Worm (Caenorhabditis elegans) whole organism, dauer: ENCODE results near the gene lips-11.

Experiments used
- unc-62 ChIP-seq: sonication (generic microtip); optimal IDR thresholded peaks from 2 replicates; lab custom pipeline; 2017; ENCODE audit warnings: missing biosample characterization, missing genetic modification reagents, missing genetic modification characterization

lips-11 gene

DNA sequence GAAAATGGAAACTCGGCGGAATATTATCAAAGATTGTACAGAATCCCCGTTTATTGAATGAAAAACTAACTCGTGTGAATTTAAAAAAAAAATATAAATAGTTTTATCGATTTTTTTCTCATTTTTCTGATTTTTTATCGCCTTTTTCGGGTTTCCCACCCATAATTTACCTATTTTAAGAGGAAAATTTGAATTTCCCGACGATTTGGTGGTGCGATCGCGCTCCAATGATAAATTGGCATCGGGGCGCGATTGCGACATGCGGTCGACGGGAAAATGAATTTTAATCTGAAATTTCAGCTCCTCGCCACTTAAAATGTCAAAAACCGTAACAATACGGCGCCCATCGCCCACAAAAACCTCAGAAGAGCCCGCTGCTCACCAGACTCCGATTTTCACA lies 16.9 kb upstream of the lips-11 start, which contains the start of gene taf-6.1:
Gene taf-6.1, plus strand, starts transcription at position 301 of the 400 bp plus-strand sequence.
- no peak for TF ChIP-seq unc-62 (GFP tag; lab: Kevin White, UChicago)

DNA sequence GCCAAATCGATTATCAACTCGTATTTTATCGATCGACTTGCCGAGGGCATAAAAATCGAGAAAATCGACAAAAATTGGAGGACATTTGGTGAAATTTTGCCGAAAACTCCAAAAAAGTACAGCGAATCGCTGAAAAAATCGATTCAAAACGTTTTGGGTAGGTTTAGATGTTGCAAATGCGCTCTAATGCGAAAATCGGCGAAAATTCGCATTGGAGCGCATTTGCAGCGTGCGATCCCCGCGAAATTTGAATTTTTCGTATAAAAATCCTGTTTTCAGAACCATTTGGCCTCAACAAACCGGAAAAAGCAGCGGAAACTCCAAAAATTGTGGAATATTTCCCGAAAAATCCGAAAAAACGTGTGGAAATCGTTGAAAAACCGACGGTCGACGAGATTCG lies 15.7 kb upstream of the lips-11 start:
- TF ChIP-seq unc-62 (GFP tag; lab: Kevin White, UChicago), result no peak

DNA sequence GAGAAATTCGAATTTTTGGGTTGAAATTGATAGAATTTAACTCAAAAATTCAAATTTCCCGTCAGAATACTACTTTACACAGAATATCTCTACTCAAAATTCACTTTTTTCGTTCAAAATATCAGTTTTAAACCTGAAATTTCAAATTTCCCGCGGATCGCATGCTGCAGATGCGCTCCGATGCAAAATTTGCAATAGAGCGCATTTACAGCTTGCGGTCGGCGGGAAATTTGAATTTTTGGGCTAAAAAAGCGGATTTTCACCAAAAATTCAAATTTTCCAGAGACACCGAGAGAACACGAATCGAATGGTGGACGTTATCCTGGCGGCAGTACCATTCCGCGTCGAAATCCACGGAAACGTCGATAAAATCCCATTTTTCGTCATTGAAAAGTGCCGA lies 14.0 kb upstream of the lips-11 start:
- TF ChIP-seq unc-62 (GFP tag; lab: Kevin White, UChicago), result no peak

DNA sequence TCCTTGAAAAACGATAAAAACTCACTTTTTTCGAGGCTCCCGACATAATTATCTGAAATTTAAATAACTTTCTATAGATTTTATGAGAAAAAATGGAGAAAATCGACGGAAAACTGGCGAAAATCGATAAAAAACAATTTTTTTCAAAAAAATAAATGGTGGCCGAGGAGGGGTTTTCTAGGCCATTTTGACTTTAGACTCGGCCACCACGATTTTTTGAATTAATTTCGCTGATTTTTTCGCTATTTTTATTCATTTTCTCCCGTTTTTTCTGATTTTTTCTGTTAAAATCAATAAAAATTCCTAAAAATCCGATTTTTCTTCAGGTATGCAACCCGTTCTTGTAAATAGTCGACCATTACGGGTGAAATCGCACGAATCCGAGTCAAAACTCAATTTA lies 12.4 kb upstream of the lips-11 start, which contains the start of the genes sut-1 and eri-3:
Gene sut-1, minus strand, starts transcription at position 58 of the 400 bp plus-strand sequence.
Gene eri-3, plus strand, starts transcription at position 327 of the 400 bp plus-strand sequence.
- no peak for TF ChIP-seq unc-62 (GFP tag; lab: Kevin White, UChicago)

DNA sequence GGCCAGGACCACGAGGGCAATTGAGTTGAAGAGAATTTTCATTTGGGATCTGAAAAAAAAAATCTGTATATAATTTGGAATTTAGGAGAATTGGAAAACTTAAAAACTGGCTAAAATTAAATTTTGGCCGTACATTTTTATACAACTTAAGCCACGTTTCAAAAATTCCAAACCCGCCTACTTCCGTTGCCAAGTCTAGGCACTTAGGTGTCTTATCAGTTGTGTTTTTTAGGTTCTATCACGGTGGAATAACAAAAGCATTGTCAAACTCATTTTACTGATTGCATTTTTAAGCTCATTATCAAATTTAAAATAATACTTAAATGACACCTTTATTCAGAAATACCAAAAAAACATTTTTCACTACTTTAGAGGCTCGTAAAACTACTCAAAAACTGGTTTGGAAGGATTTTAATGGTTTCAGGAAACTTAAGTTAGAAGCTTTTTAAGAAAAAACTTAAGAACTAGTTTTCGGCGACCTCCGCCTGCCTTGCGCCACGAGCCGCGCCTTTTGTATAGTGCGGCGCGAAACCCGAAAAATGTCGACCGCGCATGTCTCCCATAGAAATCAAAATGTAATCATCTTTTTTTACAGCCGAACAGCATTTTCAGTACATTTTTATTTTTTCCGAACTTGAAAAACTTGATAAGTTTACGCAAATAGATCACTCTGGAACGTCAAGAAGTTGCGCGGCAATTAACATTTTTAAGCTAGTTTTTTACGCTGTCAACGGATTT lies 7.4 kb upstream of the lips-11 start, which contains the start of gene lips-13:
Gene lips-13, minus strand, starts transcription at position 51 of the 738 bp plus-strand sequence.
- TF ChIP-seq unc-62 (GFP tag; lab: Kevin White, UChicago), result no peak

DNA sequence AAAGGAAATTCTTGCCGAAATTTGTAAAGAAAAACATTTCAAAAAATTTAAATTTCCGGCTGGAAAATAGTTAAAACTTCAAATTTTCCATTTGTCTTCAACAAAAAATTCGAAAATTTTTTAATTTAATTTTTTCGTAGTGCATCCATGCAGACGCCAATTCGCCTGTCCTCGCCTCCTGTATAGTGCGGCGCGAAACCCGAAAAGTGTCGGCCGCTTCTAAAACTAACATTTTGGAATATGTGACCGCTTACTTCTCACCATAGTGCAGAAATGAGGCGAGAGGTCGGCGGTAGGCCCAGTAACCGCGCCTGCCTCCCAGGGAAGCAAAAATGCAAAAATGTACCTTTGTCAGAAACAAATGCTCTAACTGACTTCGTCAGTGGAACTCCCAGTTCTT lies 5.7 kb upstream of the lips-11 start:
- no peak for TF ChIP-seq unc-62 (GFP tag; lab: Kevin White, UChicago)

DNA sequence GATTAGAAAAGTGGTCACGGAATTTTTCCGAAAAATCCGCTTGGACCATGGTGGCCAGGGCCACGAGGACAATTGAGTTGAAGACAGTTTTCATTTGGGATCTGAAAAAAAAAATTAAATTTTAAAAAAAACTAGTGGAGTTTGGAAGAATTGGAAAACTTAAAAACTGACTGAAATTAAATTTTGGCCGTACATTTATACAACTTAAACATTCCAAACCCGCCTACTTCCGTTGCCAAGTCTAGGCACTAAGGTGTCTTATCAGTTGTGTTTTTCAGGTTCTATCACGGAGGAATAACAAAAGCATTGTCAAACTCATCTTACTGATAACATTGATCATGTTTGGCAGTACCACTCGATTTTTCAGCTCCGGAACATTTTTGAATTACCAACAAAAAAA lies 3.3 kb upstream of the lips-11 start, which contains the start of gene lips-12:
Gene lips-12, minus strand, starts transcription at position 101 of the 400 bp plus-strand sequence.
- no peak for TF ChIP-seq unc-62 (GFP tag; lab: Kevin White, UChicago)

DNA sequence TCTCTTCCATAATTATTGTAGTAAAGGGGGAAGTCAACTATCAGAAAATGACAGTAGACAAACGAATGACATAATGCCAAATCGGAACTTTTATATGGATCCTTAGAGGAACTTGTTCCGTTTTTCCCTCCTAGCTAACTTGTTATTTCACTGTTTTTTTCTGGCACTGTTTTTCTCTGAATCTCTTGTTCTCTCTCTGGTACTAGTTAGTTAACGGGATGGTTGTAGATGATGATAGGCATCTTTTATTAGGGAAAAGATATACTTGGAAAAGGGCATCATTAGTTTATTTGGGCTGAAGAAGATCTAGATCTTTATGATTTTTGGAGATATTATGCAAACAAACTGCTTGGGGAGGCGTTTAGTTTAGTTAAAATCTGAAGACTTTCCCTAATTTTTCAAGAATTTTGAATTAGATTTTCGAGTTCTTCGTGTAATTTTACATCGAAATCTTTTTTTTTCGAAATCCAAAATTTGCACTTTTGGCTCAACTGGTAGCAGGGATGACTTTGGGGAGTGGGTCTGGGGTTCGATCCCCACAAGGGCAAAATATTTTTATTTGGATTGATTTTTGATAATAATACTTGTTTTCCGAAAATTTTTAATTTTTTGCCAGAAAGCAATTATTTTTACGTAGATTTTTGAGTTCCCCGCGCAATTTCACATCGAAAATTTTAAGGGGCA lies 3.7 kb downstream of the lips-11 start, which contains the start of gene col-40:
Gene col-40, minus strand, starts transcription at position 51 of the 684 bp plus-strand sequence.
- no peak for TF ChIP-seq unc-62 (GFP tag; lab: Kevin White, UChicago)

DNA sequence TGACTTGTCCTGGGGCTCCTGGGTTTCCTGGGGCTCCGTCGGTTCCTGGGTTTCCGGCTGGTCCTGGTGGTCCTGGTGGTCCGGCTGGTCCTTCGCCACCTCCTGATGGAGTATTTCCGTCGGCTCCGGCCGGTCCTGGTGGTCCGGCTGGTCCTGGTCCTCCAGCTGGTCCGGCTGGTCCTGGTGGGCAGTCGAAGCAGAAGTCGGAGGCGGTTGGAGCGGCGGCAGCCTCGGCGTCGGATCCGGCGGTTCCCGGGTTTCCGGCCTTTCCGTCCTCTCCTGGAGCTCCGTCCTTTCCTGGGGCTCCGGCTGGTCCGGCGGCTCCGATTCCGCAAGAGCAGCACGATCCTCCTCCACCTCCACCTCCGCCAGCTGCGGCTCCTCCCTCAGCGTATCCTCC lies 5.5 kb downstream of the lips-11 start:
- TF ChIP-seq unc-62 (GFP tag; lab: Kevin White, UChicago), result no peak

DNA sequence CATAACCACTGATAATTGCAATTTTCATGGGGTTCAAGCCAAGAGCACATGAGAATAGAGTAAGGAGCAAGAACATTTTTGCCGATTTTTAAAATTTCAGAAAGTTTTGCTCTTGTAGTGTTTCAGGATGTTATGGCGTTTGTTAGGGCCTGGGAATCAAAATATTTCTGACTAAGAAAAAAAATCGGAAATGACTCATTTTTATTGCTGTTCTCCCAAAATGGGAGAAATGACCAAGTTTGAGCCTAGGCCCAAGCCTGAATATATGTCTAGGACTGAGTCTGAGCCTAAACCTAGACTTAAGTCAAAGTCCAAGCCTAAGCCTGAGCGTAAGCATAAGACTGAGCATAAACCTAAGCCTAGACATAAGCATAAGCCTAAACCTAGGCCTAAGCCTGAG lies 6.4 kb downstream of the lips-11 start, which contains the start of gene T13B5.9:
Gene T13B5.9, minus strand, starts transcription at position 101 of the 400 bp plus-strand sequence.
- no peak for TF ChIP-seq unc-62 (GFP tag; lab: Kevin White, UChicago)

DNA sequence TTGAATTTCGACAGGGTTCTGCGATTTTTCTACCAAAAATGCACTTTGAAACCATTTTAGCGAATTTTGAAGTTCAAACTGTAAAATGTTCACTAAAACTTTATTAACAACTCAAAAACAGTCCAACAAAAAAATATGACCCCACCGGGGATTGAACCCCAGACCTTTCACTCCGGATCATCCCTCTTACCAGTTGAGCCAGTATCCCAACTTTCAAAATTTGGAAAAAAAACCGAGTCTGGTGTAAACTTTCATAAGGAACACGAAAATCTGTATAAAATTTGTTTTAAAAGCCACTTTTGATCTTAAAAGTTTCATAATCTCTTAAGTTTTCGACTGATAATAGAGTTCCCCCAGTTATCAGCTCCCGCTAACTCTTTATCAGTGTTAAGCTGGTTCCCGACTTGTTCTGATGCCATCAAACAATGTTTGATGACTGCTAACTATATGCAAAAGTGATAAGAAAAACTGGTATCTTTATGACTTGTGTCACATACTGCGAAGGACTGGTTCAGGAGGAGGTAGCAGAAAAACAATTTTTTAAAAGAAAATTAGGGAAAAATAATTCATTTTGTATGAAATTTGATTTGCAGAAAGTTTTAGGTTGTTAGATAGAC lies 7.2 kb downstream of the lips-11 start:
- TF ChIP-seq unc-62 (GFP tag; lab: Kevin White, UChicago), result no peak

DNA sequence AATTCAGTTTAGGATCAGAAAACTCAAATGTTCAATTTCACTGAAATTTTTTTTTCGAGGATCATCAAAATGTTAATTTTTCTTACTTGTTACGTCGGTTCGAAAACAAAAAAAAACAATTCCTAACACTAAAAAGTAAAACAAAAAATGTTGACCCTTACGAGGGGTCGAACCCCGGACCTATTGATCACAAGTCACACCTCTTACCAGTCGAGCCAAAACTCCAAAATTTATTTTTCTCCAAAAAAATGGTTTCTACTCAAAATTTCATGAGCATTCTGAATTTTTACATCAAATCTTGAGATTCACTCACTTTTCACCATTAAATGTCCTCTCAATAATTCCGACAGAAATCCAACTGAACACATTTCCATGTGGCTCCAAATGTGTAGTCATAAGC lies 8.6 kb downstream of the lips-11 start:
- TF ChIP-seq unc-62 (GFP tag; lab: Kevin White, UChicago), result no peak

DNA sequence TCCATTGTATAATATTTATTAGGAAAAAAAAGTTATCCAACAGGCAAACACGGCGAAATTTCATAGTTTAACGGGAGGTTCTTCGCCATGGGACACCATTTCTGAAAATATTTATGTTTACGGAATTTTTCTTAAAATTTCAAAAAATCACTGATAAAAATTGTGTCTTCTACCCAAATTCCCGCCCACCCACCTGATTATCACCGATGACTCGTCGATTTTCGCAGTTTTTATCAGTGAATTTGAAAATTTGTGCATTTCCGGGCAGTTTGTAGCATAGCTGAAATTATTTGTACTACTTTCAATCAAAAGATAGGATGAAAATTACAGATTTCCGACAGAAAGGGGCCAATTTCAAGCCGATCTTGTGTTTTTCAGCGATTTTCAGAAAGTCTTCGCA lies 9.4 kb downstream of the lips-11 start:
- no peak for TF ChIP-seq unc-62 (GFP tag; lab: Kevin White, UChicago)

DNA sequence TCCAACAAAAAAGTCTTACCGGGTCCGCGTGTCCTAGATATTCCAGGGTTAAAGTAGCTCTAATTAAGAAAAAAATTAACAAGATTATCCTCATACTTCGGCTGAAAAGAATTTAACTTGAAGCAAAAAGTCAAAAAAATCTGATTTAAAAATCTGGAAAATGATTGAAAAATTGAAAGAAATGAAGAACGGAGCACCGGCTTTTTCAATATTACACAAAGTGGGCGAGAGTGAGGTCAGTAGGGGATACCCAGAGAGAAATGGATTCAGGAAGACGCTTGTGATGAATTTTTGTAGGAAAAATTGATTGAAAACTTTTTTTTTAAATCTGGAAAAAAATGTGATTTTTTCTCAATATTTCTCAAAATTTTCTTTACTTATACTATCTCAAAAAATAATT lies 10.1 kb downstream of the lips-11 start, which contains the start of gene pho-14:
Gene pho-14, minus strand, starts transcription at position 101 of the 400 bp plus-strand sequence.
- TF ChIP-seq unc-62 (GFP tag; lab: Kevin White, UChicago), result no peak

DNA sequence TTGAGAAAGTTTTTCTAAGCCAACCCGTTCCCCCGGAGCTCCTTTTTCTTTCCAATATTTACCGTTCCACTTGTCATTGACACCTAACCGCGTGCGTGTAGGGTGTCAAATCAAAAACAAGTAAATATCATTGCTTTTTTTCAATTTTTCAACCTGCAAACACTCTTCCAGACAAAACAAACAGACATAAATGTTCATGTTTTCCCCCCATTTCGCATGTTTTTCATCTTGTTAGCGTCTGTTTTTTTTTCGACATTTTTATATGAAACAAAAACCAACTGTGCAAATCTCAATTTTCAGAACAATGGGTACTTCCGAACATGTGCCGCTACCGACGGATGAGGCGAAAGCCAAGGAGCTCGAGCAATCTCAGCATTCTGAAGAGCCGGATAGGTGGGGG lies 19.1 kb downstream of the lips-11 start, which contains the start of gene snf-3:
Gene snf-3, plus strand, starts transcription at position 301 of the 400 bp plus-strand sequence.
- no peak for TF ChIP-seq unc-62 (GFP tag; lab: Kevin White, UChicago)

DNA sequence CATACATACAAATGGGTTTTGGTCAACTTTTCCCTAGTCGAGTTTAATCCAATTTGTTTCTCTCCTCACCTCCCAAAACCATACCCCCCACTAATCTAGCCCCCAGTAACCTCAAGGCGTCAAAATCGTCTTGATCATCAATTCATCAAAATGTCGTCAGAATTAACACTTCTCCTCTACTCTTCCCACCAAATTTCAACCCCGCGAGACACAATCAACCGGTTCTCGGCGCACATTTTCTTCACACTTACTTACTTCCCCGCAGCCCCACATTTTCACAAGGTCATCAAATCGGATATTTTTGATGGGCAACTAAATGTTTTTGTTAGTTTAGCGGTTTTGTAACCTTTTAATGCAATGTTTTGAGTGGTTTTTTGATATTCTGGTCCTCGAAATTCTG lies 20.1 kb downstream of the lips-11 start:
- TF ChIP-seq unc-62 (GFP tag; lab: Kevin White, UChicago), result no peak
